Worm (Caenorhabditis elegans) whole organism, L3 larva: ENCODE data around the gene F58F12.4.

Experiments used
- R02D3.7 ChIP-seq: fragments of 150-350 bp; optimal IDR thresholded peaks from 2 replicates; lab custom pipeline; 2014; ENCODE audit warnings: missing biosample characterization, missing genetic modification characterization
- aly-2 ChIP-seq: fragments of 150-350 bp; optimal IDR thresholded peaks from 2 replicates; lab custom pipeline; 2014; ENCODE audit warnings: missing biosample characterization, missing genetic modification characterization
- ceh-16 ChIP-seq: sonication (generic microtip); optimal IDR thresholded peaks from 2 replicates; lab custom pipeline; 2017; ENCODE audit warnings: missing biosample characterization, missing genetic modification characterization
- ceh-28 ChIP-seq: fragments of 150-350 bp; optimal IDR thresholded peaks from 2 replicates; lab custom pipeline; 2014; ENCODE audit warnings: missing biosample characterization, missing genetic modification reagents, missing genetic modification characterization
- ceh-82 ChIP-seq: fragments of 150-350 bp; optimal IDR thresholded peaks from 2 replicates; lab custom pipeline; 2014; ENCODE audit warnings: missing biosample characterization, missing genetic modification characterization
- ceh-9 ChIP-seq: sonication (generic microtip); optimal IDR thresholded peaks from 2 replicates; lab custom pipeline; 2018; ENCODE audit warnings: missing biosample characterization, missing genetic modification characterization
- daf-12 ChIP-seq: fragments of 150-350 bp; optimal IDR thresholded peaks from 2 replicates; lab custom pipeline; 2014; ENCODE audit warnings: missing biosample characterization, missing genetic modification reagents, missing genetic modification characterization
- egl-27 ChIP-seq: sonication (generic microtip); optimal IDR thresholded peaks from 4 replicates; lab custom pipeline; 2017; ENCODE audit warnings: missing biosample characterization, missing genetic modification reagents, missing genetic modification characterization
- elt-1 ChIP-seq: fragments of 150-350 bp; optimal IDR thresholded peaks from 2 replicates; lab custom pipeline; 2014; ENCODE audit warnings: missing biosample characterization, missing genetic modification characterization
- elt-2 ChIP-seq: sonication (generic microtip); optimal IDR thresholded peaks from 2 replicates; lab custom pipeline; 2016; ENCODE audit warnings: missing genetic modification reagents, mild to moderate bottlenecking, missing genetic modification characterization, missing compliant biosample characterization
- elt-3 ChIP-seq, 3 experiments: fragments of 150-350 bp in 1 of 3; sonication (generic microtip) in 2 of 3; optimal IDR thresholded peaks; 2 replicates in 2 of 3; 4 replicates in 1 of 3; lab custom pipeline; 2014 to 2017; ENCODE audit warnings: missing biosample characterization in 3 of 3, missing genetic modification characterization in 3 of 3
- fkh-10 ChIP-seq: sonication (generic microtip); optimal IDR thresholded peaks from 2 replicates; lab custom pipeline; 2017; ENCODE audit warnings: missing biosample characterization, missing genetic modification reagents, missing genetic modification characterization
- fos-1 ChIP-seq: fragments of 150-350 bp; optimal IDR thresholded peaks from 2 replicates; lab custom pipeline; 2014; ENCODE audit warnings: missing biosample characterization, missing genetic modification characterization
- hmg-11 ChIP-seq: sonication (generic microtip); optimal IDR thresholded peaks from 2 replicates; lab custom pipeline; 2016; ENCODE audit warnings: missing genetic modification characterization, missing compliant biosample characterization
- lin-15B ChIP-seq: fragments of 150-350 bp; optimal IDR thresholded peaks from 2 replicates; lab custom pipeline; 2014; ENCODE audit warnings: missing biosample characterization, missing genetic modification characterization
- lin-39 ChIP-seq: fragments of 150-350 bp; optimal IDR thresholded peaks from 2 replicates; lab custom pipeline; 2018; ENCODE audit warnings: missing biosample characterization, missing genetic modification reagents, missing genetic modification characterization
- lsy-12 ChIP-seq: sonication (generic microtip); optimal IDR thresholded peaks from 2 replicates; lab custom pipeline; 2016; ENCODE audit warnings: mild to moderate bottlenecking, missing genetic modification characterization, missing compliant biosample characterization
- mdl-1 ChIP-seq: fragments of 150-350 bp; optimal IDR thresholded peaks from 2 replicates; lab custom pipeline; 2014; ENCODE audit warnings: missing biosample characterization, missing genetic modification characterization
- mml-1 ChIP-seq: fragments of 150-350 bp; sonication (generic microtip); optimal IDR thresholded peaks from 3 replicates; lab custom pipeline; 2014; ENCODE audit warnings: missing biosample characterization, missing genetic modification characterization
- nfya-1 ChIP-seq: sonication (generic microtip); optimal IDR thresholded peaks from 2 replicates; lab custom pipeline; 2017; ENCODE audit warnings: missing genetic modification characterization, mild to moderate bottlenecking, missing compliant biosample characterization, antibody characterized with exemption, moderate library complexity; ENCODE audit not compliant: insufficient read depth
- nhr-11 ChIP-seq: fragments of 150-350 bp; optimal IDR thresholded peaks from 2 replicates; lab custom pipeline; 2014; ENCODE audit warnings: missing biosample characterization, missing genetic modification characterization
- nhr-12 ChIP-seq: fragments of 150-350 bp; optimal IDR thresholded peaks from 2 replicates; lab custom pipeline; 2014; ENCODE audit warnings: missing biosample characterization, missing genetic modification characterization
- nhr-23 ChIP-seq: fragments of 150-350 bp; optimal IDR thresholded peaks from 2 replicates; lab custom pipeline; 2014; ENCODE audit warnings: missing biosample characterization, missing genetic modification reagents, missing genetic modification characterization
- nhr-237 ChIP-seq: fragments of 150-350 bp; optimal IDR thresholded peaks from 2 replicates; lab custom pipeline; 2014; ENCODE audit warnings: missing biosample characterization, missing genetic modification characterization
- nhr-25 ChIP-seq: sonication (generic microtip); optimal IDR thresholded peaks from 2 replicates; lab custom pipeline; 2017; ENCODE audit warnings: missing biosample characterization, missing genetic modification characterization
- nhr-43 ChIP-seq: sonication (generic microtip); optimal IDR thresholded peaks from 2 replicates; lab custom pipeline; 2016; ENCODE audit warnings: mild to moderate bottlenecking, missing genetic modification characterization, missing compliant biosample characterization; ENCODE audit not compliant: poor library complexity, severe bottlenecking
- nhr-76 ChIP-seq: fragments of 150-350 bp; sonication (generic microtip); optimal IDR thresholded peaks from 5 replicates; lab custom pipeline; 2014; ENCODE audit warnings: missing biosample characterization, missing genetic modification characterization
- nhr-77 ChIP-seq: fragments of 150-350 bp; optimal IDR thresholded peaks from 2 replicates; lab custom pipeline; 2014; ENCODE audit warnings: missing biosample characterization, missing genetic modification characterization
- pha-4 ChIP-seq: fragments of 150-350 bp; optimal IDR thresholded peaks from 2 replicates; lab custom pipeline; 2014; ENCODE audit warnings: missing biosample characterization, missing genetic modification reagents, missing genetic modification characterization
- pqm-1 ChIP-seq: fragments of 150-350 bp; optimal IDR thresholded peaks from 2 replicates; lab custom pipeline; 2017; ENCODE audit warnings: missing biosample characterization, missing genetic modification characterization, inconsistent platforms
- sea-2 ChIP-seq: fragments of 150-350 bp; sonication (generic microtip); optimal IDR thresholded peaks from 4 replicates; lab custom pipeline; 2014; ENCODE audit warnings: missing biosample characterization, missing genetic modification reagents, missing genetic modification characterization
- skn-1 ChIP-seq: fragments of 150-350 bp; optimal IDR thresholded peaks from 2 replicates; lab custom pipeline; 2014; ENCODE audit warnings: missing biosample characterization, missing genetic modification characterization
- snpc-4 ChIP-seq: fragments of 150-350 bp; optimal IDR thresholded peaks from 2 replicates; lab custom pipeline; 2014; ENCODE audit warnings: missing biosample characterization, missing genetic modification characterization
- tbx-2 ChIP-seq: sonication (generic microtip); optimal IDR thresholded peaks from 2 replicates; lab custom pipeline; 2016; ENCODE audit warnings: mild to moderate bottlenecking, missing genetic modification characterization, missing compliant biosample characterization
- unc-62 ChIP-seq: fragments of 150-350 bp; sonication (generic microtip); optimal IDR thresholded peaks from 4 replicates; lab custom pipeline; 2014; ENCODE audit warnings: missing biosample characterization, missing genetic modification reagents, missing genetic modification characterization
- zag-1 ChIP-seq: fragments of 150-350 bp; optimal IDR thresholded peaks from 2 replicates; lab custom pipeline; 2014; ENCODE audit warnings: missing biosample characterization, missing genetic modification characterization
- ztf-11 ChIP-seq: fragments of 150-350 bp; optimal IDR thresholded peaks from 2 replicates; lab custom pipeline; 2014; ENCODE audit warnings: missing biosample characterization, missing genetic modification characterization

F58F12.4 gene

ce11 chrII:6349968-6350367 is 36.6 kb upstream of the F58F12.4 start:
- TF ChIP-seq ceh-28 (no peak), hmg-11 (no peak), nhr-76 (tag; lab: Kevin White, UChicago) (no peak), mml-1 (tag; lab: Kevin White, UChicago) (no peak), ceh-82 (tag; lab: Kevin White, UChicago) (no peak), nhr-12 (tag; lab: Kevin White, UChicago) (no peak), tbx-2 (tag; lab: Kevin White, UChicago) (no peak), fos-1 (tag; lab: Kevin White, UChicago) (no peak), elt-3 (tag; optimal IDR thresholded peaks at IDR 0.05; lab: Kevin White, UChicago) (no peak), daf-12 (tag; lab: Kevin White, UChicago) (no peak), elt-2 (tag; lab: Kevin White, UChicago) (no peak), R02D3.7 (tag; lab: Kevin White, UChicago) (no peak)

ce11 chrII:6351887-6352286 is 34.7 kb upstream of the F58F12.4 start, which contains the start of gene C32D5.10:
C32D5.10 (minus strand) TSS chrII:6351987.
- peak; percentile 13 for TF ChIP-seq nhr-23 (tag; lab: Kevin White, UChicago)
- no peak for TF ChIP-seq mml-1 (tag; lab: Kevin White, UChicago)

ce11 chrII:6355396-6356346 is 30.9 kb upstream of the F58F12.4 start, which contains the start of gene C32D5.11:
C32D5.11 (minus strand) TSS chrII:6355446.
- TF ChIP-seq pha-4 (tag; lab: Kevin White, UChicago) (peak; percentile 72), lin-39 (tag; lab: Kevin White, UChicago) (peak; percentile 84), nhr-77 (tag; lab: Kevin White, UChicago) (no peak), mml-1 (tag; lab: Kevin White, UChicago) (no peak), nhr-12 (tag; lab: Kevin White, UChicago) (no peak), skn-1 (tag; lab: Kevin White, UChicago) (peak; percentile 35), elt-2 (tag; lab: Kevin White, UChicago) (peak; percentile 35), pqm-1 (peak; percentile 65), elt-1 (peak; percentile 49), lin-15B (tag; lab: Kevin White, UChicago) (peak; percentile 78), fos-1 (tag; lab: Kevin White, UChicago) (no peak), snpc-4 (tag; lab: Kevin White, UChicago) (peak; percentile 88), ceh-9 (tag; lab: Kevin White, UChicago) (no peak), hmg-11 (peak; percentile 43), nhr-43 (peak; percentile 36), nhr-23 (tag; lab: Kevin White, UChicago) (peak; percentile 79), nhr-25 (tag; lab: Kevin White, UChicago) (peak; percentile 50), lsy-12 (peak; percentile 74), ceh-28 (peak; percentile 11), nhr-11 (peak; percentile 24), nfya-1 (peak; percentile 78), tbx-2 (tag; lab: Kevin White, UChicago) (peak; percentile 27)

- TF ChIP-seq unc-62 (GFP tag; lab: Kevin White, UChicago) (no peak), ceh-82 (tag; lab: Kevin White, UChicago) (no peak), daf-12 (tag; lab: Kevin White, UChicago) (no peak), mdl-1 (tag; lab: Kevin White, UChicago) (no peak), fkh-10 (GFP tag; lab: Kevin White, UChicago) (no peak), aly-2 (tag; lab: Kevin White, UChicago) (no peak), sea-2 (GFP tag; lab: Kevin White, UChicago) (no peak), egl-27 (no peak), snpc-4 (tag; lab: Kevin White, UChicago) (no peak), elt-2 (tag; lab: Kevin White, UChicago) (no peak), nfya-1 (no peak), nhr-76 (tag; lab: Kevin White, UChicago) (no peak), nhr-237 (no peak), ceh-16 (tag; lab: Kevin White, UChicago) (no peak), R02D3.7 (tag; lab: Kevin White, UChicago) (no peak), zag-1 (no peak), ztf-11 (tag; lab: Kevin White, UChicago) (no peak)
Observed at ce11 chrII:6358232-6358631, 28.3 kb upstream of the F58F12.4 start.
